Fruit fly (Drosophila melanogaster): ENCODE measurements around the gene CG10214.

Gene CG10214

DNA sequence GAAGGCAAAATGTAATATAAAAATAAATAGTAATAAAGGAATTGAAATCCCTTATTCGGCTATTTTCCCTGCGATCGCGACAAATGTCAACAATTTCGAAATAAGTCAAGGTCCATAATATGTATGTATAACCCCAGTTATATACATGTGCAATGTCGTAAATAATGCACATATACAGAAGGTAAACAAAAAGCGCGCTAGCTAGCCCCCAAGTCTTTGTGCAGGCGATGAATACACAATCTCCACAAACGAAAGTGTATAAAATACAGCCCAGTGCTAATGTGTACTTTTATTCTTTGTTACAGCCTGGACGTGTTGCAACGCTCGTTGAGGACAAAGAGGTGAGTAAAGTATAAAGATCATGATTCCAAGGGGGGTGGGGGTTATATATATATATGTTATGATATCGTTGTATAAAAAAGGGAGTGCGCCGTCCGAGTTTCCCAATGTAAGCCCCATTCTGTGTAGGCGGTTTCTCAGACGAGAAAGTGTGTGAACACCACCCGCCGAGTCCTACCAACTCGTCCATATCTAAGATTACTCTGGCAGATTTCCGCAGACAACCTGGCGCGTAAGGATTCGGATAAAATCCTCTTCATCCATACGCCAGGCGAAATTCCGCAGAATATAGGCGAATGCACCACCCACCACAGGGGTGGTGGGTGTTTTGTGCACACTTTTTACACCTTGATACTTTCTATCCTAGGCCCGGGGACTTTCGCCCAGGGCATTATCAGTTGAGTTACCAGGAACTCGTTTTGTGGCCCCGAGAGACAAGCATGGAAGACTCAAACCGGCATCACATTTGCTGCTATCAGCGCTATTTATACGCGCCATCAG is 37.4 kb downstream of the CG10214 start (continued):
- TF ChIP-seq sv (GFP tag; optimal IDR thresholded peaks at IDR 0.05), result no peak

dm6 chr3R:23729066-23729465 is 38.2 kb downstream of the CG10214 start:
- TF ChIP-seq Hr83 (GFP tag; optimal IDR thresholded peaks at IDR 0.05; ENCODE audit: poor library complexity, severe bottlenecking) (peak; percentile 24), pan (optimal IDR thresholded peaks at IDR 0.05) (no peak), foxo (GFP tag; optimal IDR thresholded peaks at IDR 0.05) (no peak), Jra (GFP tag; optimal IDR thresholded peaks at IDR 0.05) (no peak), rgr (GFP tag; optimal IDR thresholded peaks at IDR 0.05) (peak; percentile 15)

dm6 chr3R:23728086-23728485 is 39.2 kb downstream of the CG10214 start:
- TF ChIP-seq sage (GFP tag; optimal IDR thresholded peaks at IDR 0.05) (peak; percentile 15), N (GFP tag; optimal IDR thresholded peaks at IDR 0.05) (no peak), brk (GFP tag; optimal IDR thresholded peaks at IDR 0.05) (peak; percentile 9)

dm6 chr3R:23727657-23728056 is 39.6 kb downstream of the CG10214 start:
- TF ChIP-seq CrebA (GFP tag; optimal IDR thresholded peaks at IDR 0.05; ENCODE audit: borderline replicate concordance) (peak; percentile 23), foxo (GFP tag; optimal IDR thresholded peaks at IDR 0.05) (no peak)

DNA sequence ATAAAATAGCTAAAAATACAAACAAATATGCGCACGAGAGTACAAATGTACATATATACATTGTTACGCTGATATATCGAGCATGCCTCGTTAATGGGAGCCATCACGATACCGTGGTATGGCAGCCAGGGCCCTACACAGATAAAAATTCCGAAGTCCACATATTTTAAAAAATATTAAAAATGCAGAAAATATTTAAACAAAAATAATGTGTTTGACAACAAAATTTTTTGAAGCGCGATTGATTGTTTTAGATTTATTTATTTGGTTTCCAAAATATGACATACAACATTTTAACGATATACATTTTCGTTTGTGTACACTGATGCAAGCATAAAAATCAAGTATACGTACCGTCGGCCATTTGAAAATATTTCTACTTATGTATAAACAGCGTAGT is 40.5 kb downstream of the CG10214 start:
- TF ChIP-seq HLH106 (tag; optimal IDR thresholded peaks at IDR 0.05), result peak; percentile 54
- peak; percentile 57 for TF ChIP-seq Sp1 (GFP tag; optimal IDR thresholded peaks at IDR 0.05)
- TF ChIP-seq foxo (GFP tag; optimal IDR thresholded peaks at IDR 0.05), result peak in 1 of 2 experiments; percentile 82
- TF ChIP-seq lola (GFP tag; optimal IDR thresholded peaks at IDR 0.05), result no peak
- peak; percentile 26 for TF ChIP-seq woc (GFP tag; optimal IDR thresholded peaks at IDR 0.05)
- TF ChIP-seq Rel (GFP tag; optimal IDR thresholded peaks at IDR 0.05), result peak; percentile 8
- no peak for TF ChIP-seq Rel (tag; optimal IDR thresholded peaks at IDR 0.05)
- peak; percentile 83 for TF ChIP-seq h (GFP tag; optimal IDR thresholded peaks at IDR 0.05)
- peak; percentile 19 for TF ChIP-seq Jra (GFP tag; optimal IDR thresholded peaks at IDR 0.05)
- no peak for TF ChIP-seq N (GFP tag; optimal IDR thresholded peaks at IDR 0.05)
- no peak for TF ChIP-seq pan (optimal IDR thresholded peaks at IDR 0.05)
- peak; percentile 55 for TF ChIP-seq Hnf4 (GFP tag; optimal IDR thresholded peaks at IDR 0.05)
- TF ChIP-seq dl (GFP tag; optimal IDR thresholded peaks at IDR 0.05; ENCODE audit: insufficient read depth in 1 of 2, partially characterized antibody in 2 of 2), result no peak
- peak; percentile 55 for TF ChIP-seq brk (GFP tag; optimal IDR thresholded peaks at IDR 0.05)
- TF ChIP-seq sage (GFP tag; optimal IDR thresholded peaks at IDR 0.05), result peak; percentile 48
- TF ChIP-seq Hr83 (GFP tag; optimal IDR thresholded peaks at IDR 0.05; ENCODE audit: poor library complexity, severe bottlenecking), result no peak
- TF ChIP-seq dmrt93B (GFP tag; optimal IDR thresholded peaks at IDR 0.05), result peak; percentile 8
- peak; percentile 82 for TF ChIP-seq rgr (GFP tag; optimal IDR thresholded peaks at IDR 0.05)
- peak; percentile 58 for TF ChIP-seq psq (GFP tag; optimal IDR thresholded peaks at IDR 0.05)
- TF ChIP-seq CrebA (GFP tag; optimal IDR thresholded peaks at IDR 0.05; ENCODE audit: borderline replicate concordance), result no peak
- TF ChIP-seq Dif (GFP tag; optimal IDR thresholded peaks at IDR 0.05; ENCODE audit: partially characterized antibody), result no peak
- TF ChIP-seq Vsx2 (GFP tag; optimal IDR thresholded peaks at IDR 0.05; ENCODE audit: partially characterized antibody), result no peak
- TF ChIP-seq CG32264 (GFP tag; optimal IDR thresholded peaks at IDR 0.05), result peak; percentile 45
- TF ChIP-seq br (GFP tag; optimal IDR thresholded peaks at IDR 0.05), result peak; percentile 71
- no peak for TF ChIP-seq GATAd (GFP tag; optimal IDR thresholded peaks at IDR 0.05)
- TF ChIP-seq ey (GFP tag; optimal IDR thresholded peaks at IDR 0.05), result peak; percentile 68
- peak; percentile 83 for TF ChIP-seq OdsH (GFP tag; optimal IDR thresholded peaks at IDR 0.05)
- no peak for TF ChIP-seq Hr78 (GFP tag; optimal IDR thresholded peaks at IDR 0.05)
- peak; percentile 81 for TF ChIP-seq fru (GFP tag; optimal IDR thresholded peaks at IDR 0.05)
- TF ChIP-seq dsf (GFP tag; optimal IDR thresholded peaks at IDR 0.05; ENCODE audit: borderline replicate concordance), result no peak
- no peak for TF ChIP-seq usp (GFP tag; optimal IDR thresholded peaks at IDR 0.05)
- peak; percentile 85 for TF ChIP-seq sv (GFP tag; optimal IDR thresholded peaks at IDR 0.05)

Measured in whole organism, wandering third instar larva.